Worm (Caenorhabditis elegans): ENCODE data around the gene tbx-41.

The tbx-41 gene

ce11 chrX:1847685-1848084 lies 17.4 kb upstream of the tbx-41 start:
- TF ChIP-seq ref-2 (tag; optimal IDR thresholded peaks at IDR 0.05) (no peak), tbx-7 (tag; optimal IDR thresholded peaks at IDR 0.05) (no peak), unc-55 (GFP tag; optimal IDR thresholded peaks at IDR 0.05) (no peak), hlh-15 (tag; optimal IDR thresholded peaks at IDR 0.05) (no peak), T23F11.4 (GFP tag; optimal IDR thresholded peaks at IDR 0.05) (no peak), fkh-10 (GFP tag; optimal IDR thresholded peaks at IDR 0.05) (no peak), unc-3 (GFP tag; conservative IDR thresholded peaks at IDR 0.05) (no peak), unc-3 (tag; optimal IDR thresholded peaks at IDR 0.05) (no peak), ama-1 (optimal IDR thresholded peaks at IDR 0.05) (no peak), ceh-2 (tag; optimal IDR thresholded peaks at IDR 0.05) (no peak), C38D4.7 (GFP tag; optimal IDR thresholded peaks at IDR 0.05) (no peak), F13H6.1 (tag; optimal IDR thresholded peaks at IDR 0.05) (no peak), gmeb-2 (tag; optimal IDR thresholded peaks at IDR 0.05) (no peak), ceh-18 (tag; optimal IDR thresholded peaks at IDR 0.05) (no peak), ceh-6 (GFP tag; optimal IDR thresholded peaks at IDR 0.05) (no peak), ceh-24 (tag; optimal IDR thresholded peaks at IDR 0.05) (no peak), C08G9.2 (tag; optimal IDR thresholded peaks at IDR 0.05) (no peak), hlh-13 (GFP tag; optimal IDR thresholded peaks at IDR 0.05) (no peak)

ce11 chrX:1848575-1848974 lies 16.5 kb upstream of the tbx-41 start, which contains the start of gene ceh-41:
Gene ceh-41, minus strand, starts transcription at chrX:1848675.
- TF ChIP-seq pat-9 (tag; optimal IDR thresholded peaks at IDR 0.05) = no peak
- TF ChIP-seq unc-42 (tag; optimal IDR thresholded peaks at IDR 0.05) = no peak
- no peak for TF ChIP-seq pax-1 (tag; optimal IDR thresholded peaks at IDR 0.05)
- TF ChIP-seq nhr-11 (tag; optimal IDR thresholded peaks at IDR 0.05) = no peak
- no peak for TF ChIP-seq unc-86 (tag; optimal IDR thresholded peaks at IDR 0.05)
- no peak for TF ChIP-seq lim-6 (tag; optimal IDR thresholded peaks at IDR 0.05)
- no peak for TF ChIP-seq pros-1 (tag; optimal IDR thresholded peaks at IDR 0.05)
- no peak for TF ChIP-seq dve-1 (tag; optimal IDR thresholded peaks at IDR 0.05)
- TF ChIP-seq sdc-2 (tag; optimal IDR thresholded peaks at IDR 0.05) = no peak
- TF ChIP-seq hlh-6 (tag; optimal IDR thresholded peaks at IDR 0.05) = no peak
- no peak for TF ChIP-seq hlh-13 (GFP tag; optimal IDR thresholded peaks at IDR 0.05)
- TF ChIP-seq ceh-30 (tag; optimal IDR thresholded peaks at IDR 0.05) = no peak

- no peak for TF ChIP-seq elt-4 (tag; optimal IDR thresholded peaks at IDR 0.05)
- TF ChIP-seq Y22D7AL.16 (tag; optimal IDR thresholded peaks at IDR 0.05) = no peak
- no peak for TF ChIP-seq pros-1 (tag; optimal IDR thresholded peaks at IDR 0.05)
- no peak for TF ChIP-seq che-1 (tag; optimal IDR thresholded peaks at IDR 0.05)
- TF ChIP-seq ceh-14 (tag; optimal IDR thresholded peaks at IDR 0.05) = no peak
- TF ChIP-seq ceh-31 (tag; optimal IDR thresholded peaks at IDR 0.05) = no peak
- no peak for TF ChIP-seq tbx-7 (tag; optimal IDR thresholded peaks at IDR 0.05)
- no peak for TF ChIP-seq lin-11 (tag; optimal IDR thresholded peaks at IDR 0.05)
- no peak for TF ChIP-seq pha-2 (tag; optimal IDR thresholded peaks at IDR 0.05)
- no peak for TF ChIP-seq dmd-4 (tag; optimal IDR thresholded peaks at IDR 0.05; ENCODE audit: borderline replicate concordance)
- TF ChIP-seq rnt-1 (tag; optimal IDR thresholded peaks at IDR 0.05) = no peak
- no peak for TF ChIP-seq ceh-24 (tag; optimal IDR thresholded peaks at IDR 0.05)
- no peak for TF ChIP-seq hlh-30 (tag; optimal IDR thresholded peaks at IDR 0.05; ENCODE audit: insufficient read depth)
- no peak for TF ChIP-seq C38D4.7 (GFP tag; optimal IDR thresholded peaks at IDR 0.05)
- no peak for TF ChIP-seq unc-42 (tag; optimal IDR thresholded peaks at IDR 0.05)
- no peak for TF ChIP-seq npax-4 (tag; optimal IDR thresholded peaks at IDR 0.05)
- TF ChIP-seq madf-2 (tag; optimal IDR thresholded peaks at IDR 0.05) = no peak
Measured at ce11 chrX:1850525-1850924, 14.5 kb upstream of the tbx-41 start.
